Fruit fly (Drosophila melanogaster) whole organism, embryonic: ENCODE data around the gene asl.
A peak's percentile ranks its signal among the peaks of the same experiment; 100 is the strongest.

ENCODE experiments used
- ATbp ChIP-seq: fragments of 200-800 bp; sonication (Bioruptor generic); optimal IDR thresholded peaks from 2 replicates; lab custom pipeline; 2017; ENCODE audit warnings: missing biosample characterization, mild to moderate bottlenecking, missing genetic modification characterization, missing genetic modification reagents
- Asciz ChIP-seq: fragments of 200-800 bp; sonication (Bioruptor generic); optimal IDR thresholded peaks from 2 replicates; lab custom pipeline; 2017; ENCODE audit warnings: missing biosample characterization, mild to moderate bottlenecking, missing genetic modification characterization, missing genetic modification reagents
- Blimp-1 ChIP-seq: fragments of 200-800 bp; sonication (Bioruptor generic); optimal IDR thresholded peaks from 3 replicates; lab custom pipeline; 2018; ENCODE audit warnings: missing biosample characterization, missing genetic modification characterization, mild to moderate bottlenecking, moderate library complexity, missing genetic modification reagents
- CG10274 ChIP-seq: fragments of 200-800 bp; sonication (Bioruptor generic); optimal IDR thresholded peaks from 3 replicates; lab custom pipeline; 2017; ENCODE audit warnings: missing biosample characterization, mild to moderate bottlenecking, missing genetic modification characterization
- CG10462 ChIP-seq: fragments of 200-800 bp; sonication (Bioruptor generic); optimal IDR thresholded peaks from 2 replicates; lab custom pipeline; 2016; ENCODE audit warnings: missing biosample characterization, missing genetic modification characterization
- CG11456 ChIP-seq: fragments of 200-800 bp; sonication (Bioruptor generic); IDR thresholded peaks from 3 replicates; pipeline ENCODE4 v1.3.6; 2022; ENCODE audit warnings: missing biosample characterization, missing genetic modification characterization
- CG11560 ChIP-seq: fragments of 200-800 bp; sonication (Bioruptor generic); IDR thresholded peaks from 3 replicates; pipeline ENCODE4 v1.3.6; 2022; ENCODE audit warnings: missing biosample characterization, missing genetic modification characterization
- CG11695 ChIP-seq: fragments of 200-800 bp; sonication (Bioruptor generic); IDR thresholded peaks from 3 replicates; pipeline ENCODE4 v1.3.6; 2022; ENCODE audit warnings: missing biosample characterization, missing genetic modification characterization
- CG12219 ChIP-seq: fragments of 200-800 bp; sonication (Bioruptor generic); optimal IDR thresholded peaks from 3 replicates; lab custom pipeline; 2018; ENCODE audit warnings: missing biosample characterization, mild to moderate bottlenecking, missing genetic modification characterization
- CG12659 ChIP-seq: fragments of 200-800 bp; sonication (Bioruptor generic); optimal IDR thresholded peaks from 3 replicates; lab custom pipeline; 2017; ENCODE audit warnings: mild to moderate bottlenecking, missing biosample characterization, missing genetic modification reagents, missing genetic modification characterization
- CG13296 ChIP-seq: fragments of 200-800 bp; sonication (Bioruptor generic); optimal IDR thresholded peaks from 3 replicates; lab custom pipeline; 2018; ENCODE audit warnings: missing biosample characterization, mild to moderate bottlenecking, missing genetic modification characterization
- CG15269 ChIP-seq: fragments of 200-800 bp; sonication (Bioruptor generic); optimal IDR thresholded peaks from 2 replicates; lab custom pipeline; 2018; ENCODE audit warnings: missing biosample characterization, mild to moderate bottlenecking, missing genetic modification characterization, moderate library complexity
- CG17186 ChIP-seq: fragments of 200-800 bp; sonication (Bioruptor generic); optimal IDR thresholded peaks from 3 replicates; lab custom pipeline; 2017; ENCODE audit warnings: missing biosample characterization, missing genetic modification reagents, missing genetic modification characterization
- CG2889 ChIP-seq: fragments of 200-800 bp; sonication (Bioruptor generic); IDR thresholded peaks from 3 replicates; pipeline ENCODE4 v1.3.6; 2022; ENCODE audit warnings: missing biosample characterization, missing genetic modification characterization
- CG34224 ChIP-seq: fragments of 200-800 bp; sonication (Bioruptor generic); IDR thresholded peaks from 3 replicates; pipeline ENCODE4 v1.3.6; 2022; ENCODE audit warnings: missing biosample characterization, missing genetic modification characterization; ENCODE audit not compliant: partially characterized antibody
- CG3838 ChIP-seq: fragments of 200-800 bp; sonication (Bioruptor generic); optimal IDR thresholded peaks from 3 replicates; lab custom pipeline; 2016; ENCODE audit warnings: missing biosample characterization, missing genetic modification characterization
- CG43689 ChIP-seq: fragments of 200-800 bp; sonication (Bioruptor generic); IDR thresholded peaks from 2 replicates; pipeline ENCODE4 v1.3.6; 2022; ENCODE audit warnings: missing biosample characterization, missing genetic modification characterization
- CG6654 ChIP-seq: fragments of 200-800 bp; sonication (Bioruptor generic); optimal IDR thresholded peaks from 2 replicates; lab custom pipeline; 2017; ENCODE audit warnings: missing biosample characterization, mild to moderate bottlenecking, missing genetic modification characterization
- CG6854 ChIP-seq: fragments of 200-800 bp; sonication (Bioruptor generic); optimal IDR thresholded peaks from 3 replicates; lab custom pipeline; 2017; ENCODE audit warnings: missing biosample characterization, mild to moderate bottlenecking, missing genetic modification characterization
- CG7839 ChIP-seq: fragments of 200-800 bp; sonication (Bioruptor generic); optimal IDR thresholded peaks from 3 replicates; lab custom pipeline; 2018; ENCODE audit warnings: missing biosample characterization, mild to moderate bottlenecking, missing genetic modification characterization, moderate library complexity
- CG7963 ChIP-seq: fragments of 200-800 bp; sonication (Bioruptor generic); IDR thresholded peaks from 3 replicates; pipeline ENCODE4 v1.3.6; 2022; ENCODE audit warnings: missing biosample characterization, missing genetic modification characterization; ENCODE audit not compliant: partially characterized antibody
- CG8089 ChIP-seq: fragments of 200-800 bp; sonication (Bioruptor generic); optimal IDR thresholded peaks from 3 replicates; lab custom pipeline; 2016; ENCODE audit warnings: missing biosample characterization, missing genetic modification characterization
- GATAe ChIP-seq: fragments of 200-800 bp; sonication (Bioruptor generic); conservative IDR thresholded peaks from 2 replicates; pipeline ENCODE4 v1.3.6; 2022; ENCODE audit warnings: missing biosample characterization, missing genetic modification characterization
- Hsf ChIP-seq: fragments of 200-800 bp; sonication (Bioruptor generic); optimal IDR thresholded peaks from 3 replicates; lab custom pipeline; 2016; ENCODE audit warnings: missing biosample characterization, missing genetic modification characterization
- Jarid2 ChIP-seq: fragments of 200-800 bp; sonication (Bioruptor generic); optimal IDR thresholded peaks from 3 replicates; lab custom pipeline; 2017; ENCODE audit warnings: mild to moderate bottlenecking, missing biosample characterization, missing genetic modification reagents, missing genetic modification characterization
- Oli ChIP-seq: fragments of 200-800 bp; sonication (Bioruptor generic); optimal IDR thresholded peaks from 2 replicates; lab custom pipeline; 2018; ENCODE audit warnings: missing biosample characterization, mild to moderate bottlenecking, missing genetic modification characterization, moderate library complexity
- Ravus ChIP-seq: fragments of 200-800 bp; sonication (Bioruptor generic); IDR thresholded peaks from 2 replicates; pipeline ENCODE4 v1.3.6; 2022; ENCODE audit warnings: missing biosample characterization, missing genetic modification characterization
- Rfx ChIP-seq: fragments of 200-800 bp; sonication (Bioruptor generic); IDR thresholded peaks from 2 replicates; pipeline ENCODE4 v1.3.6; 2022; ENCODE audit warnings: missing biosample characterization, missing genetic modification characterization
- Side ChIP-seq: fragments of 200-800 bp; sonication (Bioruptor generic); optimal IDR thresholded peaks from 2 replicates; lab custom pipeline; 2016; ENCODE audit warnings: missing biosample characterization, missing genetic modification characterization
- Sry-β ChIP-seq: fragments of 200-800 bp; sonication (Bioruptor generic); optimal IDR thresholded peaks from 2 replicates; lab custom pipeline; 2018; ENCODE audit warnings: missing biosample characterization, mild to moderate bottlenecking, missing genetic modification characterization, moderate library complexity
- ase ChIP-seq: fragments of 200-800 bp; sonication (Bioruptor generic); IDR thresholded peaks from 3 replicates; pipeline ENCODE4 v1.3.6; 2022; ENCODE audit warnings: missing biosample characterization, missing genetic modification characterization
- ato ChIP-seq: fragments of 200-800 bp; sonication (Bioruptor generic); IDR thresholded peaks from 2 replicates; pipeline ENCODE4 v1.3.6; 2022; ENCODE audit warnings: missing biosample characterization, missing genetic modification characterization; ENCODE audit not compliant: partially characterized antibody
- bab2 ChIP-seq: fragments of 200-800 bp; sonication (Bioruptor generic); optimal IDR thresholded peaks from 2 replicates; lab custom pipeline; 2016; ENCODE audit warnings: missing biosample characterization, missing genetic modification characterization
- bsh ChIP-seq, 2 experiments: fragments of 200-800 bp; sonication (Bioruptor generic); optimal IDR thresholded peaks; 2 replicates each; lab custom pipeline; 2017 to 2018; ENCODE audit warnings: mild to moderate bottlenecking in 2 of 2, missing biosample characterization in 2 of 2, missing genetic modification characterization in 2 of 2, moderate library complexity in 1 of 2
- btn ChIP-seq: fragments of 200-800 bp; sonication (Bioruptor generic); optimal IDR thresholded peaks from 2 replicates; lab custom pipeline; 2016; ENCODE audit warnings: missing biosample characterization, missing genetic modification characterization
- chm ChIP-seq: fragments of 200-800 bp; sonication (Bioruptor generic); IDR thresholded peaks from 2 replicates; pipeline ENCODE4 v1.3.6; 2022; ENCODE audit warnings: missing biosample characterization, missing genetic modification characterization
- dpn ChIP-seq, 2 experiments: fragments of 200-800 bp; sonication (Bioruptor generic); optimal IDR thresholded peaks; 3 replicates each; lab custom pipeline; 2016; ENCODE audit warnings: missing biosample characterization in 2 of 2, missing genetic modification characterization in 2 of 2
- en ChIP-seq: fragments of 200-800 bp; sonication (Bioruptor generic); optimal IDR thresholded peaks from 2 replicates; lab custom pipeline; 2016; ENCODE audit warnings: missing biosample characterization, missing genetic modification characterization
- exex ChIP-seq: fragments of 200-800 bp; sonication (Bioruptor generic); optimal IDR thresholded peaks from 4 replicates; lab custom pipeline; 2018; ENCODE audit warnings: missing biosample characterization, mild to moderate bottlenecking, missing genetic modification characterization, moderate library complexity
- eyg ChIP-seq: fragments of 200-800 bp; sonication (Bioruptor generic); optimal IDR thresholded peaks from 3 replicates; lab custom pipeline; 2016; ENCODE audit warnings: missing biosample characterization, missing genetic modification characterization
- fd64A ChIP-seq: fragments of 200-800 bp; sonication (Bioruptor generic); optimal IDR thresholded peaks from 3 replicates; lab custom pipeline; 2018; ENCODE audit warnings: missing biosample characterization, mild to moderate bottlenecking, missing genetic modification characterization
- h ChIP-seq: fragments of >200 bp; optimal IDR thresholded peaks from 2 replicates; lab custom pipeline; 2017
- peb ChIP-seq: fragments of 200-800 bp; sonication (Bioruptor generic); IDR thresholded peaks from 2 replicates; pipeline ENCODE4 v1.3.6; 2022; ENCODE audit warnings: missing biosample characterization, missing genetic modification characterization
- ranshi ChIP-seq: fragments of 200-800 bp; sonication (Bioruptor generic); IDR thresholded peaks from 2 replicates; pipeline ENCODE4 v1.3.6; 2022; ENCODE audit warnings: missing biosample characterization, missing genetic modification characterization
- repo ChIP-seq: fragments of 200-800 bp; sonication (Bioruptor generic); optimal IDR thresholded peaks from 2 replicates; lab custom pipeline; 2016; ENCODE audit warnings: missing biosample characterization, missing genetic modification characterization
- row ChIP-seq: fragments of 200-800 bp; sonication (Bioruptor generic); IDR thresholded peaks from 3 replicates; pipeline ENCODE4 v1.3.6; 2022; ENCODE audit warnings: missing biosample characterization, missing genetic modification characterization
- sd ChIP-seq: fragments of 200-800 bp; sonication (Bioruptor generic); optimal IDR thresholded peaks from 3 replicates; lab custom pipeline; 2018; ENCODE audit warnings: missing biosample characterization, mild to moderate bottlenecking, missing genetic modification characterization, moderate library complexity
- sr ChIP-seq: fragments of 200-800 bp; sonication (Bioruptor generic); IDR thresholded peaks from 3 replicates; pipeline ENCODE4 v1.3.6; 2022; ENCODE audit warnings: missing biosample characterization, missing genetic modification characterization
- stwl ChIP-seq: fragments of 200-800 bp; sonication (Bioruptor generic); optimal IDR thresholded peaks from 3 replicates; lab custom pipeline; 2018; ENCODE audit warnings: missing biosample characterization, mild to moderate bottlenecking, missing genetic modification characterization, moderate library complexity
- trem ChIP-seq: fragments of 200-800 bp; optimal IDR thresholded peaks from 3 replicates; lab custom pipeline; 2019; ENCODE audit warnings: missing biosample characterization, mild to moderate bottlenecking, missing genetic modification characterization, moderate library complexity

asl gene

DNA sequence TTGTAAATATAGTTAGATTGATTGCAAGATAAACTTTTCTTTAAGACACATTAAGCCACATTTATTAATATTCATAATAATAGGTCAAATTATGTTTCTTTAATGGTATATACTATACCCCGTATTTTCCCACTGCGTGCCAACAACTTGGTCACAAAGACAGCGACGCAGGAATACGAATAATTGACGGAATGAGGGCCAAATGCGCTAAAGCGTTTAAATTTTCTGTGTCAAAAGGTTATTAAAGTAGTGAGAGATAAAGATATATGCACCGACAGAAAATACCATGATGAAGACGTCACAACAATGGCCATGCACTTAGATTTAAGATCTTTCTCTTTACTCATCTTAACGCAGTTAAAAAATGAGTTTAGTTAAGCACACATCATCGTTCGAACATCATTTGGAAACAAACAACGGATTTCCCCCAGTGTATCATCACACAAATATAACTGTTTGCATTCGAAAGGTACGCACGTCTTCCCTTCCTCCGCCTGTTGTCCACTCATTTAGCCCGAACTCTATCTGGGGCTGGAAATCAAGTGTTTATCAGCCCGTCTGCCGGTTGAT is 14.1 kb upstream of the asl start (continued):
- TF ChIP-seq stwl (tag; lab: Kevin White, UChicago), result no peak
- peak; percentile 73 for TF ChIP-seq Asciz
- no peak for TF ChIP-seq Jarid2
- TF ChIP-seq sr (GFP tag; lab: Robert Waterston, UW), result no peak
- TF ChIP-seq row, result peak; percentile 71
- TF ChIP-seq Oli (tag; lab: Kevin White, UChicago), result peak; percentile 82
- TF ChIP-seq ATbp (GFP tag; lab: Kevin White, UChicago), result peak; percentile 71
- peak; percentile 43 for TF ChIP-seq fd64A (GFP tag; lab: Kevin White, UChicago)
- peak; percentile 30 for TF ChIP-seq CG10274 (GFP tag; lab: Kevin White, UChicago)
- TF ChIP-seq CG7839, result peak; percentile 72
- no peak for TF ChIP-seq CG11560 (tag; lab: Robert Waterston, UW)
- TF ChIP-seq Sry-β (GFP tag; lab: Kevin White, UChicago), result no peak
- peak; percentile 38 for TF ChIP-seq CG6654 (GFP tag; lab: Kevin White, UChicago)
- peak; percentile 46 for TF ChIP-seq repo
- peak; percentile 54 for TF ChIP-seq Hsf (GFP tag; lab: Kevin White, UChicago)
- peak; percentile 54 for TF ChIP-seq CG8089 (GFP tag; lab: Kevin White, UChicago)
- peak in 1 of 2 experiments; percentile 65 for TF ChIP-seq bsh (GFP tag; optimal IDR thresholded peaks at IDR 0.05; lab: Kevin White, UChicago)
- TF ChIP-seq dpn (GFP tag; optimal IDR thresholded peaks at IDR 0.05; lab: Kevin White, UChicago), result peak; percentile 72 to 73
- TF ChIP-seq CG34224, result no peak
- peak; percentile 62 for TF ChIP-seq CG12659 (GFP tag; lab: Kevin White, UChicago)
- TF ChIP-seq CG15269 (tag; lab: Kevin White, UChicago), result peak; percentile 58
- peak; percentile 65; the same call in 1 of the 2 replicates for TF ChIP-seq ranshi (GFP tag; lab: Robert Waterston, UW)
- no peak for TF ChIP-seq CG2889 (GFP tag; lab: Robert Waterston, UW)
- TF ChIP-seq CG10462 (GFP tag; lab: Kevin White, UChicago), result peak; percentile 20
- TF ChIP-seq ato, result no peak
- peak; percentile 62; the same call in 1 of the 2 replicates for TF ChIP-seq chm (GFP tag; lab: Robert Waterston, UW)
- peak; percentile 71 for TF ChIP-seq Side (GFP tag; lab: Kevin White, UChicago)
- TF ChIP-seq Ravus (GFP tag; lab: Robert Waterston, UW), result no peak; the same call in 1 of the 2 replicates
- TF ChIP-seq ase (GFP tag; lab: Robert Waterston, UW), result peak; percentile 55; the same call in 1 of the 3 replicates
- 0 out of 2 replicates have a peak, but pooled peaks have one; percentile 20 for TF ChIP-seq GATAe
- no peak for TF ChIP-seq h (lab: Kevin White, UChicago)
- peak; percentile 41; the same call in 1 of the 3 replicates for TF ChIP-seq CG11695 (GFP tag; lab: Robert Waterston, UW)
- TF ChIP-seq trem (tag; lab: Kevin White, UChicago), result peak; percentile 12
- no peak for TF ChIP-seq CG6854 (GFP tag; lab: Kevin White, UChicago)
- TF ChIP-seq peb (GFP tag; lab: Robert Waterston, UW), result 0 out of 2 replicates have a peak, but pooled peaks have one; percentile 35
- TF ChIP-seq CG13296, result no peak
- no peak for TF ChIP-seq CG17186
- TF ChIP-seq exex (tag; lab: Kevin White, UChicago), result peak; percentile 18
- TF ChIP-seq CG11456 (GFP tag; lab: Robert Waterston, UW), result peak; percentile 66; the same call in 1 of the 3 replicates
- TF ChIP-seq CG3838 (GFP tag; lab: Kevin White, UChicago), result no peak
- no peak for TF ChIP-seq sd
- TF ChIP-seq Blimp-1 (GFP tag; lab: Kevin White, UChicago), result no peak
- no peak for TF ChIP-seq CG7963
- peak; percentile 46 for TF ChIP-seq Rfx (GFP tag; lab: Robert Waterston, UW)
- TF ChIP-seq bab2 (GFP tag; lab: Kevin White, UChicago), result peak; percentile 69
- peak; percentile 61 for TF ChIP-seq CG12219
- TF ChIP-seq en (GFP tag; lab: Kevin White, UChicago), result peak; percentile 49
- no peak for TF ChIP-seq eyg (GFP tag; lab: Kevin White, UChicago)
- no peak; the same call in 1 of the 2 replicates for TF ChIP-seq CG43689 (GFP tag; lab: Robert Waterston, UW)
- TF ChIP-seq btn (GFP tag; lab: Kevin White, UChicago), result peak; percentile 50
